Worm (Caenorhabditis elegans) whole organism, L1 larva: ENCODE data around the gene Y47D3A.21.

Source experiments
- C16A3.4 ChIP-seq: fragments of 150-350 bp; optimal IDR thresholded peaks from 2 replicates; lab custom pipeline; 2014; ENCODE audit warnings: missing biosample characterization, missing genetic modification characterization
- F16B12.6 ChIP-seq: fragments of 150-350 bp; optimal IDR thresholded peaks from 2 replicates; lab custom pipeline; 2014; ENCODE audit warnings: missing biosample characterization, missing genetic modification characterization
- aly-2 ChIP-seq: fragments of 150-350 bp; optimal IDR thresholded peaks from 2 replicates; lab custom pipeline; 2014; ENCODE audit warnings: missing biosample characterization, missing genetic modification characterization
- ama-1 ChIP-seq: fragments of 150-350 bp; optimal IDR thresholded peaks from 2 replicates; lab custom pipeline; 2014
- ceh-63 ChIP-seq: fragments of 200-800 bp; sonication (Bioruptor generic); optimal IDR thresholded peaks from 2 replicates; lab custom pipeline; 2018; ENCODE audit warnings: mild to moderate bottlenecking, missing genetic modification characterization, missing compliant biosample characterization
- ceh-82 ChIP-seq, 3 experiments: fragments of 150-350 bp in 1 of 3; sonication (generic microtip) in 2 of 3; optimal IDR thresholded peaks; 2 replicates each; lab custom pipeline; 2014 to 2017; ENCODE audit warnings: missing biosample characterization in 3 of 3, missing genetic modification characterization in 3 of 3
- dpl-1 ChIP-seq, 3 experiments: fragments of 150-350 bp in 2 of 3; sonication (generic microtip) in 1 of 3; optimal IDR thresholded peaks; 2 replicates each; lab custom pipeline; 2014 to 2017; ENCODE audit warnings: missing biosample characterization in 3 of 3, missing genetic modification characterization in 3 of 3, missing genetic modification reagents in 3 of 3
- dsc-1 ChIP-seq: sonication (generic microtip); optimal IDR thresholded peaks from 2 replicates; lab custom pipeline; 2016; ENCODE audit warnings: mild to moderate bottlenecking, missing genetic modification characterization, missing compliant biosample characterization
- efl-1 ChIP-seq, 4 experiments: fragments of 150-350 bp; optimal IDR thresholded peaks in 3 of 4; peaks in 1 of 4; 1 replicate in 1 of 4; 2 replicates in 3 of 4; lab custom pipeline; 2014; ENCODE audit warnings: missing biosample characterization in 2 of 4, missing genetic modification characterization in 2 of 4, missing genetic modification reagents in 2 of 4
- egl-13 ChIP-seq: sonication (generic microtip); optimal IDR thresholded peaks from 2 replicates; lab custom pipeline; 2016; ENCODE audit warnings: missing genotype, missing genetic modification reagents, missing genetic modification characterization, missing compliant biosample characterization
- elt-3 ChIP-seq, 6 experiments: fragments of 150-350 bp in 1 of 6; sonication (generic microtip); optimal IDR thresholded peaks; 2 replicates each; lab custom pipeline; 2017 to 2018; ENCODE audit warnings: missing biosample characterization in 6 of 6, missing genetic modification characterization in 6 of 6, inconsistent platforms in 1 of 6
- fkh-4 ChIP-seq: sonication (generic microtip); optimal IDR thresholded peaks from 2 replicates; lab custom pipeline; 2016; ENCODE audit warnings: missing compliant biosample characterization, missing genetic modification characterization, borderline replicate concordance
- hpl-2 ChIP-seq: fragments of 150-350 bp; optimal IDR thresholded peaks from 2 replicates; lab custom pipeline; 2014; ENCODE audit warnings: missing biosample characterization, missing genetic modification reagents, missing genetic modification characterization
- isw-1 ChIP-seq: fragments of 200-800 bp; sonication (Bioruptor generic); IDR thresholded peaks from 2 replicates; pipeline ENCODE4 v1.3.6; 2022; ENCODE audit warnings: missing genetic modification characterization, missing compliant biosample characterization
- lin-13 ChIP-seq: fragments of 150-350 bp; optimal IDR thresholded peaks from 2 replicates; lab custom pipeline; 2014; ENCODE audit warnings: missing biosample characterization, missing genetic modification reagents, missing genetic modification characterization
- lin-15B ChIP-seq: fragments of 150-350 bp; sonication (generic microtip); optimal IDR thresholded peaks from 3 replicates; lab custom pipeline; 2014; ENCODE audit warnings: missing biosample characterization, missing genetic modification characterization
- lin-35 ChIP-seq, 2 experiments: fragments of 150-350 bp; optimal IDR thresholded peaks; 2 replicates each; lab custom pipeline; 2014; ENCODE audit warnings: missing biosample characterization in 2 of 2, missing genetic modification characterization in 2 of 2, missing genetic modification reagents in 2 of 2
- lir-3 ChIP-seq: sonication (generic microtip); optimal IDR thresholded peaks from 2 replicates; lab custom pipeline; 2016; ENCODE audit warnings: mild to moderate bottlenecking, missing genetic modification characterization, moderate library complexity, missing compliant biosample characterization; ENCODE audit not compliant: poor library complexity
- lsy-2 ChIP-seq, 2 experiments: fragments of 150-350 bp; optimal IDR thresholded peaks; 2 replicates each; lab custom pipeline; 2014; ENCODE audit warnings: missing biosample characterization in 2 of 2, missing genetic modification characterization in 2 of 2
- mab-9 ChIP-seq: fragments of 200-800 bp; sonication (Bioruptor generic); IDR thresholded peaks from 2 replicates; pipeline ENCODE4 v1.3.6; 2022; ENCODE audit warnings: missing genetic modification reagents, missing genetic modification characterization, missing compliant biosample characterization
- mep-1 ChIP-seq: fragments of 150-350 bp; optimal IDR thresholded peaks from 2 replicates; lab custom pipeline; 2014; ENCODE audit warnings: missing biosample characterization, missing genetic modification characterization
- nhr-28 ChIP-seq: fragments of 150-350 bp; optimal IDR thresholded peaks from 2 replicates; lab custom pipeline; 2014; ENCODE audit warnings: missing biosample characterization, missing genetic modification characterization
- nhr-84 ChIP-seq: sonication (generic microtip); optimal IDR thresholded peaks from 2 replicates; lab custom pipeline; 2017; ENCODE audit warnings: missing biosample characterization, missing genetic modification characterization
- pag-3 ChIP-seq: sonication (generic microtip); optimal IDR thresholded peaks from 2 replicates; lab custom pipeline; 2017; ENCODE audit warnings: missing genetic modification characterization, mild to moderate bottlenecking, missing compliant biosample characterization, antibody characterized with exemption, borderline replicate concordance; ENCODE audit not compliant: insufficient read depth
- pax-3 ChIP-seq: fragments of 200-800 bp; sonication (Bioruptor generic); optimal IDR thresholded peaks from 2 replicates; lab custom pipeline; 2018; ENCODE audit warnings: mild to moderate bottlenecking, missing genetic modification characterization, moderate library complexity, missing compliant biosample characterization
- sox-4 ChIP-seq: sonication (generic microtip); optimal IDR thresholded peaks from 2 replicates; lab custom pipeline; 2016; ENCODE audit warnings: missing genetic modification characterization, missing compliant biosample characterization
- swsn-7 ChIP-seq: sonication (generic microtip); optimal IDR thresholded peaks from 2 replicates; lab custom pipeline; 2016; ENCODE audit warnings: missing genetic modification characterization, missing compliant biosample characterization
- tlp-1 ChIP-seq: fragments of 150-350 bp; optimal IDR thresholded peaks from 2 replicates; lab custom pipeline; 2014; ENCODE audit warnings: missing biosample characterization, missing genetic modification characterization
- unc-130 ChIP-seq: fragments of 150-350 bp; optimal IDR thresholded peaks from 2 replicates; lab custom pipeline; 2017; ENCODE audit warnings: missing biosample characterization, missing genetic modification characterization, inconsistent platforms
- unc-30 ChIP-seq: sonication (generic microtip); optimal IDR thresholded peaks from 2 replicates; lab custom pipeline; 2017; ENCODE audit warnings: missing biosample characterization, missing genetic modification characterization
- unc-62 ChIP-seq: fragments of 150-350 bp; optimal IDR thresholded peaks from 2 replicates; lab custom pipeline; 2014; ENCODE audit warnings: missing biosample characterization, missing genetic modification reagents, missing genetic modification characterization
- unc-86 ChIP-seq: sonication (generic microtip); optimal IDR thresholded peaks from 2 replicates; lab custom pipeline; 2016; ENCODE audit warnings: missing genetic modification characterization, missing compliant biosample characterization
- zag-1 ChIP-seq: fragments of 150-350 bp; optimal IDR thresholded peaks from 2 replicates; lab custom pipeline; 2014; ENCODE audit warnings: missing biosample characterization, missing genetic modification characterization

Gene Y47D3A.21

DNA sequence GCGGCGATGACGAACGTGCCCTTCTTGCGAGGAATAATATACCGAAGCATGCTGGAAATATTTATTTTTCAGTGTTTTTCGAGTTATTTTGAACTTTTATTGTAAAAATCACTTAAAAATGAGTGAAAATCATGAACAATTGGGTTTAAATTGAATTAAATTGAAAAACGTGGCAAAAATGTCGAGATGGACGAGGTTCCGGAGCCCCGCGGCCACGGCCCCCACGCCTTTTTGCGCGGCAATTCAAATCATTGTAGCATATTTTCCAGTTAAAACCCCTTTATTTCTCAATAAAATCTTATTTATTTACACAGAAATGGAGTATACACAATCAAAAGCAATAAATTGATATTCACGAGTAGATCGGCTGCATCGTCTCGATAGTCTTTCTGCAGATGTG, 7.4 kb upstream of the Y47D3A.21 start (continued):
- TF ChIP-seq fkh-4 (tag; lab: Kevin White, UChicago) (peak; percentile 64), lsy-2 (tag; optimal IDR thresholded peaks at IDR 0.05; lab: Kevin White, UChicago) (peak; percentile 50 to 54), unc-130 (no peak), isw-1 (GFP tag; lab: Robert Waterston, UW) (peak; percentile 41), ceh-82 (tag; optimal IDR thresholded peaks at IDR 0.05; lab: Kevin White, UChicago) (peak in 1 of 3 experiments; percentile 53), lin-13 (GFP tag; lab: Kevin White, UChicago) (no peak), egl-13 (peak; percentile 48), lin-15B (tag; lab: Kevin White, UChicago) (peak; percentile 11), unc-62 (no peak), nhr-84 (tag; lab: Kevin White, UChicago) (no peak), aly-2 (no peak), nhr-28 (no peak), efl-1 (optimal IDR thresholded peaks at IDR 0.05; lab: Kevin White, UChicago) (peak; percentile 62 to 90), efl-1 (GFP tag; optimal IDR thresholded peaks at IDR 0.05 in 1 of 2; lab: Kevin White, UChicago) (peak; percentile 91 to 98), sox-4 (tag; lab: Kevin White, UChicago) (no peak), unc-30 (tag; lab: Kevin White, UChicago) (no peak), elt-3 (tag; optimal IDR thresholded peaks at IDR 0.05; lab: Kevin White, UChicago) (no peak), dsc-1 (tag; lab: Kevin White, UChicago) (peak; percentile 57), unc-86 (tag; lab: Kevin White, UChicago) (peak; percentile 16), swsn-7 (no peak), F16B12.6 (tag; lab: Kevin White, UChicago) (peak; percentile 22), C16A3.4 (tag; lab: Kevin White, UChicago) (no peak), pag-3 (tag; lab: Kevin White, UChicago) (no peak), mab-9 (peak; percentile 19; the same call in 1 of the 2 replicates), lir-3 (tag; lab: Kevin White, UChicago) (no peak)

DNA sequence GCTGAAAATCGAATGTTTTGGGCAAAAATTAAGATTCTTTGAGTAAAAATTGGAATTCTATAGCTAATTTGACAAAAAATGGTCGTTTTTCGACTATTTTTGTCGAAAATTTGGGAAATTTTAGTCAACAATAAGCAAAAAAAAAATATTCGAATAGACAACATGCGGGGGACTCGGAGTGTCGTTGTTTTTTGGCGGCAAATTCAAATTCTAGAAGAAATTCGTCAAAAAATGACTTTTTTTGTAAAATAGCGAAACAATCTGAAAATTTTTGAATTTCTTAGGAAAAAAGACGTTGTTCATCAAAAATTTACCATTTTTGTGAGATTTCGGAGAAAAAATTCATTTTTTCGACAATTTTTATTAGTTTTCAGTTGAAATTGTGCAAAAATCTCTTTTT, 4.9 kb upstream of the Y47D3A.21 start:
- peak; percentile 49 to 58 for TF ChIP-seq efl-1 (optimal IDR thresholded peaks at IDR 0.05; lab: Kevin White, UChicago)
- TF ChIP-seq efl-1 (GFP tag; optimal IDR thresholded peaks at IDR 0.05 in 1 of 2; lab: Kevin White, UChicago) = peak; percentile 46 to 95
- peak in 1 of 2 experiments; percentile 39 for TF ChIP-seq lin-35 (GFP tag; optimal IDR thresholded peaks at IDR 0.05; lab: Kevin White, UChicago)
- peak in 1 of 3 experiments; percentile 54 for TF ChIP-seq dpl-1 (GFP tag; optimal IDR thresholded peaks at IDR 0.05; lab: Kevin White, UChicago)
- TF ChIP-seq mep-1 (tag; lab: Kevin White, UChicago) = no peak
- no peak for TF ChIP-seq ceh-63 (GFP tag; lab: Kevin White, UChicago)
- no peak for TF ChIP-seq dsc-1 (tag; lab: Kevin White, UChicago)
- TF ChIP-seq hpl-2 (GFP tag; lab: Kevin White, UChicago) = no peak

DNA sequence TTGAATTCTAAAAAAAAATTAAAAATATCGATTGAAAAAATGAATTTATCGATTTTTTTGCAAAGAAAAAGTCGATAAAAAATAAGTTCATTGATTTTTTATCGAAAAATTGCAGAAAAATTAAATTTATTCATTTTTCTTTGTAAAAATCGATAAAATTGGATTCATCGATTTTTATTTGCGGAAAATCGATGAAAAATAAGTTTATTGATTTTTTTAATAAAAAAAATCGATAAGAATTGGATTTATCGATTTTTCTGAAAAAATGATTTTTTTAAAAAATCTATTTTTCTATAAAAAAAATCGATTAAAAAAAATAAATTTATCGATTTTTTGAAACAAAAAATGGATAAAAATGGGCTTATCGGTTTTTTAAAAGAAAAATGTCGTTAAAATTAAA, 1.2 kb upstream of the Y47D3A.21 start:
- no peak for TF ChIP-seq unc-30 (tag; lab: Kevin White, UChicago)
- TF ChIP-seq pax-3 (tag; lab: Kevin White, UChicago) = no peak
- no peak for TF ChIP-seq zag-1 (tag; lab: Kevin White, UChicago)
- no peak for TF ChIP-seq nhr-28
- TF ChIP-seq ama-1 (lab: Kevin White, UChicago) = no peak
- TF ChIP-seq lin-13 (GFP tag; lab: Kevin White, UChicago) = no peak
- no peak for TF ChIP-seq isw-1 (GFP tag; lab: Robert Waterston, UW)
- no peak for TF ChIP-seq F16B12.6 (tag; lab: Kevin White, UChicago)
- TF ChIP-seq nhr-84 (tag; lab: Kevin White, UChicago) = no peak
- no peak for TF ChIP-seq tlp-1 (tag; lab: Kevin White, UChicago)

DNA sequence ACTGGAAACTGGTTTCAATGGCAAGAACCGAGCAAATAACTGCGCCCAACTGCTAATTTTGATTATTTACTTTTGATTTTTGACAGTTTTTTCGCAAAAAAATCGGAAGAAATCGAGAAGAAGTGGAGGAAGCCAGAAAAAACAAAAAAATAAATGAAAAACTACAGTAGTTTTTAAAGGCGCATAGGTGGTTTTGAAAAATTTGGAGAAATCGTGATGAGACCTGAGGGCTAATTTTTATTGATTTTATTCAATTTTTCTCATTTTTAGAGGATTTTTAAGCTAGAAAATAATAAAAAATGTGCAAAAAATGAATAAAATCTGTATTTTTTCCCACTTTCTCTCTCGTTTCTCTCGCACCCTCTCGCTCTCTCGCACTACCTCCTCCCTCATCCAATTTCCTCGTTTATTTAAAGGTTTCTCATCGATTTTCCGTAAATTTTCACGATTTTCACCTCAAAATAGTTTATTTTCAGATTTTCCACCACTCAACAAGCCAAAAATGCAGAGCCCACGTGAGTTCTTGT, 4.1 kb downstream of the Y47D3A.21 start, which contains the start of gene Y47D3A.20:
TSS of gene Y47D3A.20 (plus strand) at position 477 of the 527 bp plus-strand sequence.
- TF ChIP-seq lin-13 (GFP tag; lab: Kevin White, UChicago) = no peak
- TF ChIP-seq efl-1 (optimal IDR thresholded peaks at IDR 0.05; lab: Kevin White, UChicago) = no peak
- TF ChIP-seq efl-1 (GFP tag; optimal IDR thresholded peaks at IDR 0.05 in 1 of 2; lab: Kevin White, UChicago) = peak in 1 of 2 experiments; percentile 24
- TF ChIP-seq, all 84 proteins: peak for 1
